Worm (Caenorhabditis elegans) whole organism, L1 larva: Measurements from ENCODE around the gene fzr-1.
A peak's percentile ranks its signal among the peaks of the same experiment; 100 is the strongest.

Source experiments
- C04F5.9 ChIP-seq: sonication (generic microtip); optimal IDR thresholded peaks from 2 replicates; lab custom pipeline; 2016; ENCODE audit warnings: missing genetic modification characterization, missing compliant biosample characterization
- C16A3.4 ChIP-seq: fragments of 150-350 bp; optimal IDR thresholded peaks from 2 replicates; lab custom pipeline; 2014; ENCODE audit warnings: missing biosample characterization, missing genetic modification characterization
- Y116A8C.19 ChIP-seq: sonication (generic microtip); optimal IDR thresholded peaks from 2 replicates; lab custom pipeline; 2016; ENCODE audit warnings: missing compliant biosample characterization, missing genetic modification characterization, borderline replicate concordance
- aha-1 ChIP-seq: fragments of 150-350 bp; optimal IDR thresholded peaks from 2 replicates; lab custom pipeline; 2014; ENCODE audit warnings: missing biosample characterization, missing genetic modification characterization
- aly-2 ChIP-seq: fragments of 150-350 bp; optimal IDR thresholded peaks from 2 replicates; lab custom pipeline; 2014; ENCODE audit warnings: missing biosample characterization, missing genetic modification characterization
- ama-1 ChIP-seq: fragments of 150-350 bp; optimal IDR thresholded peaks from 2 replicates; lab custom pipeline; 2014
- ceh-8 ChIP-seq: fragments of 200-800 bp; sonication (Bioruptor generic); optimal IDR thresholded peaks from 2 replicates; lab custom pipeline; 2018; ENCODE audit warnings: mild to moderate bottlenecking, missing genetic modification characterization, moderate library complexity, missing compliant biosample characterization
- ceh-82 ChIP-seq, 3 experiments: fragments of 150-350 bp in 1 of 3; sonication (generic microtip) in 2 of 3; optimal IDR thresholded peaks; 2 replicates each; lab custom pipeline; 2014 to 2017; ENCODE audit warnings: missing biosample characterization in 3 of 3, missing genetic modification characterization in 3 of 3
- ceh-88 ChIP-seq: fragments of 200-800 bp; sonication (Bioruptor generic); IDR thresholded peaks from 2 replicates; pipeline ENCODE4 v1.3.6; 2022; ENCODE audit warnings: missing genetic modification characterization, missing compliant biosample characterization
- ces-1 ChIP-seq: fragments of 150-350 bp; optimal IDR thresholded peaks from 2 replicates; lab custom pipeline; 2014; ENCODE audit warnings: missing biosample characterization, missing genetic modification reagents, missing genetic modification characterization
- dsc-1 ChIP-seq: sonication (generic microtip); optimal IDR thresholded peaks from 2 replicates; lab custom pipeline; 2016; ENCODE audit warnings: mild to moderate bottlenecking, missing genetic modification characterization, missing compliant biosample characterization
- efl-1 ChIP-seq, 4 experiments: fragments of 150-350 bp; optimal IDR thresholded peaks in 3 of 4; peaks in 1 of 4; 1 replicate in 1 of 4; 2 replicates in 3 of 4; lab custom pipeline; 2014; ENCODE audit warnings: missing biosample characterization in 2 of 4, missing genetic modification characterization in 2 of 4, missing genetic modification reagents in 2 of 4
- elt-2 ChIP-seq: sonication (generic microtip); optimal IDR thresholded peaks from 2 replicates; lab custom pipeline; 2016; ENCODE audit warnings: missing genetic modification characterization, mild to moderate bottlenecking, inconsistent platforms, missing compliant biosample characterization, missing genetic modification reagents
- elt-3 ChIP-seq, 6 experiments: fragments of 150-350 bp in 1 of 6; sonication (generic microtip); optimal IDR thresholded peaks; 2 replicates each; lab custom pipeline; 2017 to 2018; ENCODE audit warnings: missing biosample characterization in 6 of 6, missing genetic modification characterization in 6 of 6, inconsistent platforms in 1 of 6
- fkh-4 ChIP-seq: sonication (generic microtip); optimal IDR thresholded peaks from 2 replicates; lab custom pipeline; 2016; ENCODE audit warnings: missing compliant biosample characterization, missing genetic modification characterization, borderline replicate concordance
- grh-1 ChIP-seq: fragments of 200-800 bp; sonication (Bioruptor generic); IDR thresholded peaks from 2 replicates; pipeline ENCODE4 v1.3.6; 2022; ENCODE audit warnings: missing genetic modification reagents, missing genetic modification characterization, missing compliant biosample characterization
- hlh-4 ChIP-seq: sonication (generic microtip); optimal IDR thresholded peaks from 2 replicates; lab custom pipeline; 2016; ENCODE audit warnings: mild to moderate bottlenecking, missing genetic modification characterization, missing compliant biosample characterization
- hpl-2 ChIP-seq: fragments of 150-350 bp; optimal IDR thresholded peaks from 2 replicates; lab custom pipeline; 2014; ENCODE audit warnings: missing biosample characterization, missing genetic modification reagents, missing genetic modification characterization
- irx-1 ChIP-seq: sonication (generic microtip); optimal IDR thresholded peaks from 2 replicates; lab custom pipeline; 2016; ENCODE audit warnings: missing genetic modification characterization, missing compliant biosample characterization
- jun-1 ChIP-seq: fragments of 150-350 bp; optimal IDR thresholded peaks from 2 replicates; lab custom pipeline; 2014; ENCODE audit warnings: missing biosample characterization, missing genetic modification reagents, missing genetic modification characterization
- lin-14 ChIP-seq: fragments of 200-800 bp; sonication (Bioruptor generic); optimal IDR thresholded peaks from 2 replicates; lab custom pipeline; 2018; ENCODE audit warnings: mild to moderate bottlenecking, missing genetic modification characterization, moderate library complexity, missing compliant biosample characterization
- lin-15B ChIP-seq: fragments of 150-350 bp; sonication (generic microtip); optimal IDR thresholded peaks from 3 replicates; lab custom pipeline; 2014; ENCODE audit warnings: missing biosample characterization, missing genetic modification characterization
- lin-35 ChIP-seq, 2 experiments: fragments of 150-350 bp; optimal IDR thresholded peaks; 2 replicates each; lab custom pipeline; 2014; ENCODE audit warnings: missing biosample characterization in 2 of 2, missing genetic modification characterization in 2 of 2, missing genetic modification reagents in 2 of 2
- lin-39 ChIP-seq: fragments of 150-350 bp; optimal IDR thresholded peaks from 2 replicates; lab custom pipeline; 2014; ENCODE audit warnings: missing biosample characterization, missing genetic modification reagents, missing genetic modification characterization
- lir-3 ChIP-seq: sonication (generic microtip); optimal IDR thresholded peaks from 2 replicates; lab custom pipeline; 2016; ENCODE audit warnings: mild to moderate bottlenecking, missing genetic modification characterization, moderate library complexity, missing compliant biosample characterization; ENCODE audit not compliant: poor library complexity
- lsy-2 ChIP-seq, 2 experiments: fragments of 150-350 bp; optimal IDR thresholded peaks; 2 replicates each; lab custom pipeline; 2014; ENCODE audit warnings: missing biosample characterization in 2 of 2, missing genetic modification characterization in 2 of 2
- mab-9 ChIP-seq: fragments of 200-800 bp; sonication (Bioruptor generic); IDR thresholded peaks from 2 replicates; pipeline ENCODE4 v1.3.6; 2022; ENCODE audit warnings: missing genetic modification reagents, missing genetic modification characterization, missing compliant biosample characterization
- mdl-1 ChIP-seq, 2 experiments: fragments of 150-350 bp; optimal IDR thresholded peaks; 2 replicates each; lab custom pipeline; 2014 to 2017; ENCODE audit warnings: missing biosample characterization in 2 of 2, missing genetic modification characterization in 2 of 2, inconsistent platforms in 1 of 2
- mef-2 ChIP-seq: fragments of 150-350 bp; optimal IDR thresholded peaks from 2 replicates; lab custom pipeline; 2014; ENCODE audit warnings: missing biosample characterization, missing genetic modification characterization
- nhr-12 ChIP-seq: sonication (generic microtip); optimal IDR thresholded peaks from 2 replicates; lab custom pipeline; 2017; ENCODE audit warnings: missing biosample characterization, missing genetic modification characterization
- nhr-19 ChIP-seq: fragments of 200-800 bp; sonication (Bioruptor generic); conservative IDR thresholded peaks from 2 replicates; pipeline ENCODE4 v1.3.6; 2022; ENCODE audit warnings: missing genetic modification characterization, missing compliant biosample characterization
- nhr-28 ChIP-seq: fragments of 150-350 bp; optimal IDR thresholded peaks from 2 replicates; lab custom pipeline; 2014; ENCODE audit warnings: missing biosample characterization, missing genetic modification characterization
- nhr-47 ChIP-seq: sonication (generic microtip); optimal IDR thresholded peaks from 2 replicates; lab custom pipeline; 2016; ENCODE audit warnings: mild to moderate bottlenecking, missing genetic modification characterization, moderate library complexity, missing compliant biosample characterization
- nhr-71 ChIP-seq: sonication (generic microtip); optimal IDR thresholded peaks from 2 replicates; lab custom pipeline; 2016; ENCODE audit warnings: mild to moderate bottlenecking, missing genetic modification characterization, moderate library complexity, missing compliant biosample characterization
- nhr-76 ChIP-seq: sonication (generic microtip); optimal IDR thresholded peaks from 2 replicates; lab custom pipeline; 2017; ENCODE audit warnings: missing biosample characterization, missing genetic modification characterization
- nhr-84 ChIP-seq: sonication (generic microtip); optimal IDR thresholded peaks from 2 replicates; lab custom pipeline; 2017; ENCODE audit warnings: missing biosample characterization, missing genetic modification characterization
- nhr-85 ChIP-seq: sonication (generic microtip); peaks from one replicate; lab custom pipeline; 2016; ENCODE audit warnings: missing genetic modification characterization, inconsistent platforms, missing compliant biosample characterization
- nhr-90 ChIP-seq: sonication (generic microtip); optimal IDR thresholded peaks from 2 replicates; lab custom pipeline; 2016; ENCODE audit warnings: mild to moderate bottlenecking, missing genetic modification characterization, missing compliant biosample characterization; ENCODE audit not compliant: poor library complexity
- pag-3 ChIP-seq: sonication (generic microtip); optimal IDR thresholded peaks from 2 replicates; lab custom pipeline; 2017; ENCODE audit warnings: missing genetic modification characterization, mild to moderate bottlenecking, missing compliant biosample characterization, antibody characterized with exemption, borderline replicate concordance; ENCODE audit not compliant: insufficient read depth
- pax-3 ChIP-seq: fragments of 200-800 bp; sonication (Bioruptor generic); optimal IDR thresholded peaks from 2 replicates; lab custom pipeline; 2018; ENCODE audit warnings: mild to moderate bottlenecking, missing genetic modification characterization, moderate library complexity, missing compliant biosample characterization
- pqm-1 ChIP-seq: sonication (generic microtip); optimal IDR thresholded peaks from 3 replicates; lab custom pipeline; 2017; ENCODE audit warnings: missing biosample characterization, missing genetic modification characterization
- snpc-4 ChIP-seq: fragments of 150-350 bp; optimal IDR thresholded peaks from 2 replicates; lab custom pipeline; 2014; ENCODE audit warnings: missing biosample characterization, missing genetic modification characterization
- snu-23 ChIP-seq: sonication (generic microtip); optimal IDR thresholded peaks from 2 replicates; lab custom pipeline; 2016; ENCODE audit warnings: missing genetic modification characterization, missing compliant biosample characterization
- sox-4 ChIP-seq: sonication (generic microtip); optimal IDR thresholded peaks from 2 replicates; lab custom pipeline; 2016; ENCODE audit warnings: missing genetic modification characterization, missing compliant biosample characterization
- sup-37 ChIP-seq: fragments of 200-800 bp; sonication (Bioruptor generic); optimal IDR thresholded peaks from 2 replicates; lab custom pipeline; 2018; ENCODE audit warnings: mild to moderate bottlenecking, missing genetic modification characterization, missing compliant biosample characterization
- swsn-7 ChIP-seq: sonication (generic microtip); optimal IDR thresholded peaks from 2 replicates; lab custom pipeline; 2016; ENCODE audit warnings: missing genetic modification characterization, missing compliant biosample characterization
- tbx-2 ChIP-seq: sonication (generic microtip); optimal IDR thresholded peaks from 2 replicates; lab custom pipeline; 2016; ENCODE audit warnings: missing genetic modification characterization, missing compliant biosample characterization
- unc-130 ChIP-seq: fragments of 150-350 bp; optimal IDR thresholded peaks from 2 replicates; lab custom pipeline; 2017; ENCODE audit warnings: missing biosample characterization, missing genetic modification characterization, inconsistent platforms
- unc-30 ChIP-seq: sonication (generic microtip); optimal IDR thresholded peaks from 2 replicates; lab custom pipeline; 2017; ENCODE audit warnings: missing biosample characterization, missing genetic modification characterization
- unc-62 ChIP-seq: fragments of 150-350 bp; optimal IDR thresholded peaks from 2 replicates; lab custom pipeline; 2014; ENCODE audit warnings: missing biosample characterization, missing genetic modification reagents, missing genetic modification characterization
- unc-86 ChIP-seq: sonication (generic microtip); optimal IDR thresholded peaks from 2 replicates; lab custom pipeline; 2016; ENCODE audit warnings: missing genetic modification characterization, missing compliant biosample characterization
- zag-1 ChIP-seq: fragments of 150-350 bp; optimal IDR thresholded peaks from 2 replicates; lab custom pipeline; 2014; ENCODE audit warnings: missing biosample characterization, missing genetic modification characterization
- zip-4 ChIP-seq: fragments of 200-800 bp; sonication (Bioruptor generic); optimal IDR thresholded peaks from 2 replicates; lab custom pipeline; 2018; ENCODE audit warnings: mild to moderate bottlenecking, missing genetic modification characterization, moderate library complexity, missing compliant biosample characterization

fzr-1 gene

DNA sequence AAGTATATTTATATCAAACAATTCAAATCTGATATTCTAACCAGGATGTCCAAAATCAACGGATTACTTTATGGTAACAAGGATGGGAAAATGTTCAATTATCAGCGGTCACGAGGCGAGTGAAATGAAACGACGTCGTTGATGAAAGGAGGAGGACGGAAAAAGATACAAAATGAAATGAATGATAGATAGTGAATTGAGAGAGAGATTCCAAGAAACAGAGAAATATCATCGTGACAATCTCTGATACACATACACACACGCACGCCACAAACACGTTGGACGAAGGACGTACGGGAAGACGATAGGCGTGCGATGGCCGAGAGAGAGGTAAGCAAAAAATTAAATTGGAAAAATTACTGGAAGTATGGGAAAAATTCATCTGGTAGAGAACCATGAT is 43.2 kb downstream of the fzr-1 start (continued):
- TF ChIP-seq ceh-8 (GFP tag; lab: Kevin White, UChicago) (no peak), lin-35 (GFP tag; optimal IDR thresholded peaks at IDR 0.05; lab: Kevin White, UChicago) (peak; percentile 33 to 73), ama-1 (lab: Kevin White, UChicago) (peak; percentile 2), tbx-2 (peak; percentile 73), Y116A8C.19 (tag; lab: Kevin White, UChicago) (no peak), pqm-1 (tag; lab: Kevin White, UChicago) (no peak), ceh-88 (GFP tag; lab: Robert Waterston, UW) (0 out of 2 replicates have a peak, but pooled peaks have one; percentile 20), mab-9 (GFP tag; lab: Robert Waterston, UW) (0 out of 2 replicates have a peak, but pooled peaks have one; percentile 21), nhr-71 (peak; percentile 93), pax-3 (no peak), dsc-1 (tag; lab: Kevin White, UChicago) (no peak), nhr-90 (tag; lab: Kevin White, UChicago) (peak; percentile 87), jun-1 (tag; lab: Kevin White, UChicago) (peak; percentile 27), nhr-19 (peak; percentile 94), lin-39 (peak; percentile 70), lin-14 (GFP tag; lab: Kevin White, UChicago) (peak; percentile 96), unc-30 (tag; lab: Kevin White, UChicago) (no peak), nhr-28 (no peak), irx-1 (tag; lab: Kevin White, UChicago) (peak; percentile 66), unc-130 (peak; percentile 94), nhr-76 (tag; lab: Kevin White, UChicago) (no peak), elt-3 (tag; optimal IDR thresholded peaks at IDR 0.05; lab: Kevin White, UChicago) (peak in 3 of 6 experiments; percentile 38 to 96 (median 89)), nhr-47 (tag; lab: Kevin White, UChicago) (peak; percentile 74), aly-2 (tag; lab: Kevin White, UChicago) (no peak), fkh-4 (tag; lab: Kevin White, UChicago) (no peak), nhr-12 (no peak), mef-2 (tag; lab: Kevin White, UChicago) (peak; percentile 27), snpc-4 (tag; lab: Kevin White, UChicago) (no peak), lir-3 (tag; lab: Kevin White, UChicago) (peak; percentile 63), pag-3 (tag; lab: Kevin White, UChicago) (no peak), unc-62 (no peak), nhr-84 (tag; lab: Kevin White, UChicago) (no peak), C04F5.9 (no peak), aha-1 (tag; lab: Kevin White, UChicago) (no peak), lsy-2 (tag; optimal IDR thresholded peaks at IDR 0.05; lab: Kevin White, UChicago) (peak; percentile 68 to 74), lin-15B (tag; lab: Kevin White, UChicago) (no peak), unc-86 (tag; lab: Kevin White, UChicago) (no peak), zag-1 (tag; lab: Kevin White, UChicago) (no peak), grh-1 (GFP tag; lab: Robert Waterston, UW) (peak; percentile 55), ceh-82 (tag; optimal IDR thresholded peaks at IDR 0.05; lab: Kevin White, UChicago) (no peak), snu-23 (peak; percentile 88), nhr-85 (peak; percentile 98), ces-1 (no peak), sox-4 (no peak), hlh-4 (tag; lab: Kevin White, UChicago) (no peak), zip-4 (peak; percentile 7), C16A3.4 (peak; percentile 61), sup-37 (GFP tag; lab: Kevin White, UChicago) (peak; percentile 37), mdl-1 (tag; optimal IDR thresholded peaks at IDR 0.05; lab: Kevin White, UChicago) (peak in 1 of 2 experiments; percentile 96), efl-1 (optimal IDR thresholded peaks at IDR 0.05; lab: Kevin White, UChicago) (peak; percentile 25 to 52), efl-1 (GFP tag; optimal IDR thresholded peaks at IDR 0.05 in 1 of 2; lab: Kevin White, UChicago) (no peak), hpl-2 (GFP tag; lab: Kevin White, UChicago) (peak; percentile 7), elt-2 (no peak), swsn-7 (tag; lab: Kevin White, UChicago) (peak; percentile 63)
